Worm (Caenorhabditis elegans) whole organism, L2 larva: ENCODE results near the gene osta-2.

Experiments used
- ama-1 ChIP-seq: fragments of 150-350 bp; optimal IDR thresholded peaks from 2 replicates; lab custom pipeline; 2018; ENCODE audit warnings: inconsistent platforms
- dmd-4 ChIP-seq: sonication (generic microtip); optimal IDR thresholded peaks from 2 replicates; lab custom pipeline; 2017; ENCODE audit warnings: missing biosample characterization, missing genetic modification characterization
- lin-39 ChIP-seq: fragments of 150-350 bp; optimal IDR thresholded peaks from 2 replicates; lab custom pipeline; 2014; ENCODE audit warnings: missing biosample characterization, missing genetic modification reagents, missing genetic modification characterization
- nhr-25 ChIP-seq: fragments of 150-350 bp; sonication (generic microtip); optimal IDR thresholded peaks from 3 replicates; lab custom pipeline; 2014; ENCODE audit warnings: missing biosample characterization, missing genetic modification characterization
- sem-4 ChIP-seq: fragments of 150-350 bp; optimal IDR thresholded peaks from 2 replicates; lab custom pipeline; 2014; ENCODE audit warnings: missing biosample characterization, missing genetic modification reagents, missing genetic modification characterization
- skn-1 ChIP-seq: sonication (generic microtip); optimal IDR thresholded peaks from 2 replicates; lab custom pipeline; 2017; ENCODE audit warnings: missing biosample characterization, missing genetic modification characterization
- snpc-4 ChIP-seq: fragments of 150-350 bp; optimal IDR thresholded peaks from 2 replicates; lab custom pipeline; 2014; ENCODE audit warnings: missing biosample characterization, missing genetic modification characterization
- zag-1 ChIP-seq: fragments of 150-350 bp; optimal IDR thresholded peaks from 2 replicates; lab custom pipeline; 2014; ENCODE audit warnings: missing biosample characterization, missing genetic modification characterization
- ztf-11 ChIP-seq: sonication (generic microtip); optimal IDR thresholded peaks from 2 replicates; lab custom pipeline; 2017; ENCODE audit warnings: missing biosample characterization, missing genetic modification characterization

DNA sequence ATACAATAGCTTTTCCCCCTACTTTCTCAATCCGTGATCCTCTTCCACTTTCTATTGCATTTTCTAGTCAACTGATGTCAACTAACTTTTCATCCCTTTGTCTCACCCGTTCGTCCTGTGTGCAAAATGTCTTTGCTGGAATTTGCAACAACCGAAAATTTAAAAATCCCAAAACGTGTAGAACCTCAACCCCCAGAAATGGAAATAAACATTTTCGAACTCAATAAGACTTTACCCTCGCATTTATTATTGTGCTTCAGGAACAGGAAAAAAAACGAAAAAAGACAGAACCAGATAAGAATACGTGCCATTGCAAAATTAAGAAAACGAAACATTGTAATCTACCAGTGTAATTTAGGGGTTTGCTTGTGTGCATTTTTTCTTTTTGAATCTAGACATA lies 4.6 kb downstream of the osta-2 start:
- TF ChIP-seq ama-1 (no peak), ztf-11 (no peak), lin-39 (tag; lab: Kevin White, UChicago) (no peak), snpc-4 (tag; lab: Kevin White, UChicago) (no peak), skn-1 (tag; lab: Kevin White, UChicago) (no peak), dmd-4 (tag; lab: Kevin White, UChicago) (no peak), zag-1 (tag; lab: Kevin White, UChicago) (no peak), nhr-25 (no peak), sem-4 (tag; lab: Kevin White, UChicago) (no peak)
